Fruit fly (Drosophila melanogaster) whole organism, wandering third instar larva: ENCODE results near the gene CG9616.

Experiments used
- Abd-B ChIP-seq: fragments of >200 bp; optimal IDR thresholded peaks from 2 replicates; lab custom pipeline; 2017; ENCODE audit warnings: missing biosample characterization, missing genetic modification characterization
- CG32264 ChIP-seq: fragments of 200-800 bp; sonication (Bioruptor generic); optimal IDR thresholded peaks from 2 replicates; lab custom pipeline; 2016; ENCODE audit warnings: missing biosample characterization, missing genetic modification characterization
- CG9705 ChIP-seq: fragments of 200-800 bp; sonication (Bioruptor generic); optimal IDR thresholded peaks from 2 replicates; lab custom pipeline; 2018; ENCODE audit warnings: missing biosample characterization, mild to moderate bottlenecking, missing genetic modification characterization
- CrebA ChIP-seq: fragments of 200-800 bp; sonication (Bioruptor generic); optimal IDR thresholded peaks from 2 replicates; lab custom pipeline; 2016; ENCODE audit warnings: missing biosample characterization, mild to moderate bottlenecking, missing genetic modification characterization, borderline replicate concordance
- Dfd ChIP-seq: fragments of >200 bp; optimal IDR thresholded peaks from 2 replicates; lab custom pipeline; 2017; ENCODE audit warnings: missing biosample characterization, missing genetic modification characterization
- Dif ChIP-seq: fragments of 200-275, 200-300 bp; sonication (Bioruptor generic); optimal IDR thresholded peaks from 2 replicates; lab custom pipeline; 2018; ENCODE audit warnings: missing biosample characterization, missing genetic modification characterization; ENCODE audit not compliant: partially characterized antibody
- GATAd ChIP-seq: sonication (Bioruptor generic); optimal IDR thresholded peaks from 2 replicates; lab custom pipeline; 2016; ENCODE audit warnings: missing biosample characterization, missing genetic modification characterization
- HLH106 ChIP-seq: fragments of 200-800 bp; optimal IDR thresholded peaks from 3 replicates; lab custom pipeline; 2019; ENCODE audit warnings: missing biosample characterization, mild to moderate bottlenecking, missing genetic modification characterization, moderate library complexity
- Hnf4 ChIP-seq: fragments of 200-800 bp; sonication (Bioruptor generic); optimal IDR thresholded peaks from 2 replicates; lab custom pipeline; 2016; ENCODE audit warnings: missing biosample characterization, mild to moderate bottlenecking, missing genetic modification characterization
- Hr78 ChIP-seq: fragments of >200 bp; optimal IDR thresholded peaks from 2 replicates; lab custom pipeline; 2017; ENCODE audit warnings: missing biosample characterization, missing genetic modification characterization
- Hr83 ChIP-seq: fragments of 200-300 bp; sonication (Bioruptor generic); optimal IDR thresholded peaks from 2 replicates; lab custom pipeline; 2016; ENCODE audit warnings: missing biosample characterization, mild to moderate bottlenecking, missing genetic modification characterization, moderate library complexity; ENCODE audit not compliant: poor library complexity, severe bottlenecking
- Jra ChIP-seq: sonication (Bioruptor generic); optimal IDR thresholded peaks from 2 replicates; lab custom pipeline; 2016; ENCODE audit warnings: missing biosample characterization, missing genetic modification characterization
- Mio ChIP-seq: sonication (Bioruptor generic); optimal IDR thresholded peaks from 2 replicates; lab custom pipeline; 2016; ENCODE audit warnings: missing biosample characterization, missing genetic modification characterization
- Myc ChIP-seq: fragments of >200 bp; optimal IDR thresholded peaks from 2 replicates; lab custom pipeline; 2017
- N ChIP-seq: fragments of >200 bp; optimal IDR thresholded peaks from 2 replicates; lab custom pipeline; 2018; ENCODE audit warnings: missing biosample characterization, missing external identifiers, missing genetic modification characterization
- OdsH ChIP-seq: fragments of 200-800 bp; sonication (Bioruptor generic); optimal IDR thresholded peaks from 2 replicates; lab custom pipeline; 2016; ENCODE audit warnings: missing biosample characterization, mild to moderate bottlenecking, missing genetic modification characterization
- Rel ChIP-seq, 2 experiments: fragments of 200-800 bp; sonication (Bioruptor generic) in 1 of 2; optimal IDR thresholded peaks; 2 replicates in 1 of 2; 3 replicates in 1 of 2; lab custom pipeline; 2016 to 2019; ENCODE audit warnings: mild to moderate bottlenecking in 2 of 2, missing biosample characterization in 2 of 2, missing genetic modification characterization in 2 of 2, moderate library complexity in 1 of 2
- Sp1 ChIP-seq: fragments of 200-800 bp; sonication (Bioruptor generic); optimal IDR thresholded peaks from 3 replicates; lab custom pipeline; 2019; ENCODE audit warnings: missing biosample characterization, mild to moderate bottlenecking, missing genetic modification characterization, moderate library complexity
- Vsx2 ChIP-seq: fragments of 200-300, 225-300 bp; sonication (Bioruptor generic); optimal IDR thresholded peaks from 2 replicates; lab custom pipeline; 2018; ENCODE audit warnings: missing biosample characterization, missing genetic modification characterization; ENCODE audit not compliant: partially characterized antibody
- br ChIP-seq: fragments of 200-800 bp; sonication (Bioruptor generic); optimal IDR thresholded peaks from 2 replicates; lab custom pipeline; 2016; ENCODE audit warnings: missing biosample characterization, missing genetic modification characterization
- brk ChIP-seq: fragments of 200-800 bp; sonication (Bioruptor generic); optimal IDR thresholded peaks from 2 replicates; lab custom pipeline; 2016; ENCODE audit warnings: missing biosample characterization, mild to moderate bottlenecking, missing genetic modification characterization
- dl ChIP-seq, 2 experiments: fragments of 175-275, 200-275 bp in 1 of 2; fragments of 200-275 bp in 1 of 2; sonication (Bioruptor generic); optimal IDR thresholded peaks; lab custom pipeline; 2018; ENCODE audit warnings: mild to moderate bottlenecking in 2 of 2, missing biosample characterization in 2 of 2, missing genetic modification characterization in 2 of 2, moderate library complexity in 2 of 2; ENCODE audit not compliant: partially characterized antibody in 2 of 2, insufficient read depth in 1 of 2
- dmrt93B ChIP-seq: fragments of 200-800 bp; sonication (Bioruptor generic); optimal IDR thresholded peaks from 2 replicates; lab custom pipeline; 2018; ENCODE audit warnings: missing biosample characterization, mild to moderate bottlenecking, missing genetic modification characterization
- dsf ChIP-seq: sonication (Bioruptor generic); optimal IDR thresholded peaks from 2 replicates; lab custom pipeline; 2016; ENCODE audit warnings: missing biosample characterization, missing genetic modification characterization, borderline replicate concordance
- ey ChIP-seq: fragments of 200-800 bp; sonication (Bioruptor generic); optimal IDR thresholded peaks from 2 replicates; lab custom pipeline; 2016; ENCODE audit warnings: missing biosample characterization, missing genetic modification characterization
- foxo ChIP-seq, 2 experiments: fragments of 200-800 bp; sonication (Bioruptor generic); optimal IDR thresholded peaks; 2 replicates in 1 of 2; 3 replicates in 1 of 2; lab custom pipeline; 2016 to 2017; ENCODE audit warnings: missing biosample characterization in 2 of 2, missing genetic modification characterization in 2 of 2
- fru ChIP-seq: fragments of 200-800 bp; sonication (Bioruptor generic); optimal IDR thresholded peaks from 3 replicates; lab custom pipeline; 2016; ENCODE audit warnings: missing biosample characterization, mild to moderate bottlenecking, missing genetic modification characterization
- h ChIP-seq: fragments of 200-800 bp; sonication (Bioruptor generic); optimal IDR thresholded peaks from 3 replicates; lab custom pipeline; 2016; ENCODE audit warnings: missing biosample characterization, mild to moderate bottlenecking, missing genetic modification characterization
- jim ChIP-seq: fragments of 175-275, 200-325 bp; sonication (Bioruptor generic); optimal IDR thresholded peaks from 2 replicates; lab custom pipeline; 2016; ENCODE audit warnings: missing biosample characterization, mild to moderate bottlenecking, missing genetic modification characterization
- lola ChIP-seq: fragments of >200 bp; optimal IDR thresholded peaks from 2 replicates; lab custom pipeline; 2017; ENCODE audit warnings: missing biosample characterization, missing genetic modification characterization
- pan ChIP-seq: fragments of >200 bp; optimal IDR thresholded peaks from 2 replicates; lab custom pipeline; 2017
- psq ChIP-seq: fragments of 200-800 bp; sonication (Bioruptor generic); optimal IDR thresholded peaks from 3 replicates; lab custom pipeline; 2017; ENCODE audit warnings: missing biosample characterization, mild to moderate bottlenecking, missing genetic modification characterization, moderate library complexity
- rgr ChIP-seq: fragments of 200-800 bp; sonication (Bioruptor generic); optimal IDR thresholded peaks from 3 replicates; lab custom pipeline; 2016; ENCODE audit warnings: missing biosample characterization, mild to moderate bottlenecking, missing genetic modification characterization
- sage ChIP-seq: fragments of 200-800 bp; sonication (Bioruptor generic); optimal IDR thresholded peaks from 2 replicates; lab custom pipeline; 2016; ENCODE audit warnings: missing biosample characterization, mild to moderate bottlenecking, missing genetic modification characterization
- sv ChIP-seq: fragments of 200-800 bp; sonication (Bioruptor generic); optimal IDR thresholded peaks from 3 replicates; lab custom pipeline; 2016; ENCODE audit warnings: missing biosample characterization, missing genetic modification characterization
- tai ChIP-seq: sonication (Bioruptor generic); optimal IDR thresholded peaks from 2 replicates; lab custom pipeline; 2016; ENCODE audit warnings: missing biosample characterization, missing genetic modification characterization
- usp ChIP-seq: fragments of >200 bp; optimal IDR thresholded peaks from 2 replicates; lab custom pipeline; 2017; ENCODE audit warnings: missing biosample characterization, missing genetic modification characterization
- woc ChIP-seq: sonication (Bioruptor generic); optimal IDR thresholded peaks from 2 replicates; lab custom pipeline; 2016; ENCODE audit warnings: missing biosample characterization, mild to moderate bottlenecking, missing genetic modification characterization

The CG9616 gene

DNA sequence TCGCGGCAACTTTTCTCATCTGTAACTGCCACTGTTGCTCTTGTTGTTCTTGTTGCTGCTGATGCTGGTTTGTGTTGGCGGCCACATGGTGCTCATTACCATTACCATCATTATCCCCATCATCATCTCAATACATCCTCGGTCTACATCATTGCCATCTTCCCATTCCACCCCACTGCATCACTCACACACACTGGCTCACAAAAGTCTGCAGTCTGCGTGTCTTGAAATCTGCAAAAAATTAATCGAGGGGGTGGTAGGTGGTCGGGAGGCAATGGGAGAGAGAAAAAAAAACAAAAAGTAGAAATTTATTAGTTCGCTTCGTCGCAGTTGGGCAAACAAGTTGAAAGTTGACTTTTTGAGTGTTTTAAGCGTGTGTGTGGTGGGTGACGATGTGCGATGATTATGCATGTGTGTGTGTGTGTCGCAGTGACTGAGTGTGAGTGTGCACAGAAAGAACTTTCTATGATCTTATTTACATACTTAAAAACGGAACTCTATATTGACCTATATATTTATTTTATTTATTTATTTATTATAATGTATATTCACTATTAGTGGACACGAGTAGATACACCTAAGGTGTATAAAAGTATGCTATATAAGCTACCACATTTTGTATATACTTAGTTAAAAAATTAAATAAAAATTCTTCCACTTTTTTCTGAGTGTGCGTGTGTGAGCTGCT lies 34.2 kb upstream of the CG9616 start:
- TF ChIP-seq usp (GFP tag; lab: Kevin White, UChicago) = no peak
- TF ChIP-seq HLH106 = peak; percentile 21
- TF ChIP-seq brk (GFP tag; lab: Kevin White, UChicago) = no peak

- TF ChIP-seq usp (GFP tag; lab: Kevin White, UChicago) = no peak
- peak; percentile 79 for TF ChIP-seq Dif (GFP tag; lab: Kevin White, UChicago)
- TF ChIP-seq CG9705 (GFP tag; lab: Kevin White, UChicago) = no peak
- TF ChIP-seq br = no peak
- peak; percentile 31 for TF ChIP-seq Rel (GFP tag; optimal IDR thresholded peaks at IDR 0.05; lab: Kevin White, UChicago)
- peak; percentile 0 for TF ChIP-seq Rel (tag; optimal IDR thresholded peaks at IDR 0.05; lab: Kevin White, UChicago)
- no peak for TF ChIP-seq Abd-B
- peak; percentile 68 for TF ChIP-seq Hr83 (GFP tag; lab: Kevin White, UChicago)
- peak; percentile 9 for TF ChIP-seq fru (GFP tag; lab: Kevin White, UChicago)
- TF ChIP-seq CrebA = peak; percentile 34
- peak; percentile 80 for TF ChIP-seq Vsx2 (GFP tag; lab: Kevin White, UChicago)
- no peak for TF ChIP-seq brk (GFP tag; lab: Kevin White, UChicago)
- no peak for TF ChIP-seq OdsH (GFP tag; lab: Kevin White, UChicago)
- peak; percentile 94 for TF ChIP-seq Myc (lab: Kevin White, UChicago)
- peak; percentile 25 for TF ChIP-seq HLH106
- TF ChIP-seq h (GFP tag; lab: Kevin White, UChicago) = no peak
- TF ChIP-seq jim (GFP tag; lab: Kevin White, UChicago) = peak; percentile 50
- TF ChIP-seq dl (GFP tag; optimal IDR thresholded peaks at IDR 0.05; lab: Kevin White, UChicago; ENCODE audit: insufficient read depth in 1 of 2, partially characterized antibody in 2 of 2) = peak; percentile 70 to 87
- no peak for TF ChIP-seq woc
- TF ChIP-seq Dfd = peak; percentile 29
Observed at dm6 chr3R:14278523-14279303, 33.4 kb upstream of the CG9616 start.

DNA sequence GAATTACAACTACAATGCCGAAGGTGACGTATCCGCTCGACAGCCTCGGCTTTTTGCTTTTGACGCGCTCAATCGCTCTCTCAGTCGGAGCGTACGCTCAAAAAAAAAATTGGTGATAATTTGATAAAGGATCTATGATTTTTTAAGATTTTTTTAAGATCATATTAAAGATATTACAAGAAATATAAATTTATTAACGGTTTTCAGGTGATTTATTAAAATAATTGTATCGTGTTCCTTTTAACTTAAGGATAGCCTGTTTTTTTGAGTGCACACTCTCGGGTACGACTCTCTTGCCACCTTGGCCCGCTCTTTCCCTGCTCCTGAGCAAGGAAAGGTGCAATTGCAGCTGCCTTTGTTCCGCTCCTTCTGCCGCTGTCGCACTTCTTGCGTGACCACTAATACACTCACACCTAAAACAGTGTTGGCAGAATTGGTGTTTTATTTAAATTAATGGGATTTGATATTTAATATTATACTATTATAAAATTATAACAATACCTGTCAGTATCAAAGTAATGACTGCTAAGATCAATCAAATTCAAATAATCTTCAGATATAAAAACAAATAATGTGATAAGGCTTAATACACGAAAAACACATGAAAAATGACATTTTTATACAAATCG lies 32.7 kb upstream of the CG9616 start:
- TF ChIP-seq h (GFP tag; lab: Kevin White, UChicago) = peak; percentile 96
- TF ChIP-seq tai (GFP tag; lab: Kevin White, UChicago) = no peak
- TF ChIP-seq ey (GFP tag; lab: Kevin White, UChicago) = peak; percentile 85
- no peak for TF ChIP-seq jim (GFP tag; lab: Kevin White, UChicago)
- no peak for TF ChIP-seq pan (lab: Kevin White, UChicago)
- no peak for TF ChIP-seq N (GFP tag; lab: Kevin White, UChicago)
- peak; percentile 65 for TF ChIP-seq CG32264 (GFP tag; lab: Kevin White, UChicago)
- peak; percentile 82 for TF ChIP-seq Jra (GFP tag; lab: Kevin White, UChicago)
- peak; percentile 91 for TF ChIP-seq fru (GFP tag; lab: Kevin White, UChicago)
- TF ChIP-seq Hr83 (GFP tag; lab: Kevin White, UChicago) = no peak
- peak; percentile 86 for TF ChIP-seq woc
- peak; percentile 74 for TF ChIP-seq dsf (GFP tag; lab: Kevin White, UChicago)
- TF ChIP-seq HLH106 = peak; percentile 97
- peak; percentile 92 for TF ChIP-seq Hnf4 (GFP tag; lab: Kevin White, UChicago)
- TF ChIP-seq GATAd = peak; percentile 59
- peak; percentile 95 for TF ChIP-seq OdsH (GFP tag; lab: Kevin White, UChicago)
- peak; percentile 94 for TF ChIP-seq CG9705 (GFP tag; lab: Kevin White, UChicago)
- peak; percentile 95 for TF ChIP-seq rgr (GFP tag; lab: Kevin White, UChicago)
- no peak for TF ChIP-seq Dfd
- TF ChIP-seq Myc (lab: Kevin White, UChicago) = no peak
- peak; percentile 93 for TF ChIP-seq sage (GFP tag; lab: Kevin White, UChicago)
- peak; percentile 92 for TF ChIP-seq CrebA
- TF ChIP-seq foxo (GFP tag; optimal IDR thresholded peaks at IDR 0.05; lab: Kevin White, UChicago) = peak; percentile 58 to 96
- TF ChIP-seq br = peak; percentile 90
- TF ChIP-seq lola = no peak
- peak; percentile 96 for TF ChIP-seq brk (GFP tag; lab: Kevin White, UChicago)
- peak; percentile 93 for TF ChIP-seq psq
- no peak for TF ChIP-seq usp (GFP tag; lab: Kevin White, UChicago)
- TF ChIP-seq dl (GFP tag; optimal IDR thresholded peaks at IDR 0.05; lab: Kevin White, UChicago; ENCODE audit: insufficient read depth in 1 of 2, partially characterized antibody in 2 of 2) = peak in 1 of 2 experiments; percentile 20
- TF ChIP-seq Sp1 = peak; percentile 98
- TF ChIP-seq sv (GFP tag; lab: Kevin White, UChicago) = peak; percentile 62
- TF ChIP-seq Hr78 (GFP tag; lab: Kevin White, UChicago) = no peak
- no peak for TF ChIP-seq Mio (GFP tag; lab: Kevin White, UChicago)
- no peak for TF ChIP-seq Vsx2 (GFP tag; lab: Kevin White, UChicago)
- peak; percentile 82 for TF ChIP-seq dmrt93B (GFP tag; lab: Kevin White, UChicago)
- TF ChIP-seq Abd-B = no peak
- no peak for TF ChIP-seq Dif (GFP tag; lab: Kevin White, UChicago)
- peak; percentile 94 for TF ChIP-seq Rel (GFP tag; optimal IDR thresholded peaks at IDR 0.05; lab: Kevin White, UChicago)
- peak; percentile 87 for TF ChIP-seq Rel (tag; optimal IDR thresholded peaks at IDR 0.05; lab: Kevin White, UChicago)
